Worm (Caenorhabditis elegans): Measurements from ENCODE around the gene T26H5.10.

DNA sequence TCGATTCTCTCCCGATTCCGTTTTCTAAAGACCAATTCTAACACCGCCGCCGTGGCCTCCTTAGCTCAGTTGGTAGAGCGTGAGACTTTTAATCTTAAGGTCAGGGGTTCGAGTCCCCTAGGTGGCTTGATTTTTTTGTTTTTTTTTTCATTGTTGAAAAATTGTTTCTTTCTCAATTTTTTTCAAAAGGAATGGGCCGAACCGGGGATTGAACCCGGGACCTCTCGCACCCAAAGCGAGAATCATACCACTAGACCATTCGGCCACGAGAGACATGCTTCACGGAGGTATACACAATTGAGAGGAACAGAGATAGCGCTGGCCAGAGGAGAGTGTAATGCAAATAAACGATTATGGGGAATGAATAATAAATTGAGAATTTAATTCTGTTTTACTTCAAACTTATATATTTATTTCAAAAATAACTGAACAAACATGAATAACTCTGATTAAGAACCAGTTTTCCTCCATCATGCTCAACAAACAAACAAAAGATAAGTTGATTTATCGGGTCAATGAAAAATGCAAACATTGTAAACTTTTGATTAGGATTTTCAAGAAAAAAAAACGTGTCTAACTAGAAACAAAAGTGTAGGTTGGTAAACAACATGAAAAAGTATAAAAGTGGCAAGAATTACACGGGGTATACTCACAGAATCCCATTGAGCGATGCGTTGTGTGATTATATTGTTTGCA is 21.6 kb upstream of the T26H5.10 start, which contains the start of gene pqn-71:
- TF ChIP-seq lag-1 (GFP tag; IDR thresholded peaks at IDR 0.05), result no peak
- TF ChIP-seq dpff-1 (tag; optimal IDR thresholded peaks at IDR 0.05), result peak; percentile 54
- TF ChIP-seq lir-1 (GFP tag; conservative IDR thresholded peaks at IDR 0.05), result 0 out of 2 replicates have a peak, but pooled peaks have one; percentile 22
- peak; percentile 98 for TF ChIP-seq lin-26 (GFP tag; IDR thresholded peaks at IDR 0.05)
- TF ChIP-seq F49E8.2 (tag; optimal IDR thresholded peaks at IDR 0.05; ENCODE audit: insufficient read depth), result peak; percentile 56
- TF ChIP-seq ceh-91 (GFP tag; IDR thresholded peaks at IDR 0.05), result peak; percentile 63; the same call in 1 of the 2 replicates
- TF ChIP-seq let-607 (tag; optimal IDR thresholded peaks at IDR 0.05), result peak; percentile 75 to 81
- peak; percentile 82 for TF ChIP-seq snpc-4 (GFP tag; optimal IDR thresholded peaks at IDR 0.05)
- peak; percentile 80 to 93 (median 88) for TF ChIP-seq snpc-4 (tag; optimal IDR thresholded peaks at IDR 0.05)
- peak; percentile 80 for TF ChIP-seq nhr-80 (tag; optimal IDR thresholded peaks at IDR 0.05)

Data from whole organism, young adult.